Fruit fly (Drosophila melanogaster): ENCODE measurements around the gene wake.

Gene wake

dm6 chr3R:22668622-22669021, 29.0 kb downstream of the wake start (continued):
- peak; percentile 5 for TF ChIP-seq CG15269 (tag; optimal IDR thresholded peaks at IDR 0.05)
- peak; percentile 1; the same call in 1 of the 2 replicates for TF ChIP-seq Ravus (GFP tag; IDR thresholded peaks at IDR 0.05)
- TF ChIP-seq Hsf (GFP tag; optimal IDR thresholded peaks at IDR 0.05) = no peak
- no peak for TF ChIP-seq CG11723 (GFP tag; optimal IDR thresholded peaks at IDR 0.05)
- TF ChIP-seq pb (GFP tag; optimal IDR thresholded peaks at IDR 0.05) = no peak
- TF ChIP-seq cad (GFP tag; optimal IDR thresholded peaks at IDR 0.05) = no peak
- TF ChIP-seq tin (GFP tag; optimal IDR thresholded peaks at IDR 0.05) = no peak
- TF ChIP-seq pros (GFP tag; optimal IDR thresholded peaks at IDR 0.05) = no peak
- no peak for TF ChIP-seq Lim3 (GFP tag; IDR thresholded peaks at IDR 0.05)
- no peak for TF ChIP-seq CG3995 (GFP tag; optimal IDR thresholded peaks at IDR 0.05)
- peak; percentile 29; the same call in 1 of the 3 replicates for TF ChIP-seq B-H1 (GFP tag; IDR thresholded peaks at IDR 0.05)
- TF ChIP-seq CG17912 (GFP tag; optimal IDR thresholded peaks at IDR 0.05) = no peak
- no peak for TF ChIP-seq CG4820 (GFP tag; optimal IDR thresholded peaks at IDR 0.05)
- TF ChIP-seq zen2 (GFP tag; IDR thresholded peaks at IDR 0.05; ENCODE audit: partially characterized antibody) = no peak
- no peak for TF ChIP-seq CG7745 (tag; optimal IDR thresholded peaks at IDR 0.05)
- TF ChIP-seq Taf1 (GFP tag; IDR thresholded peaks at IDR 0.05) = no peak
- no peak for TF ChIP-seq cg (GFP tag; optimal IDR thresholded peaks at IDR 0.05)
- TF ChIP-seq exex (tag; optimal IDR thresholded peaks at IDR 0.05) = no peak
- TF ChIP-seq CG9797 (GFP tag; optimal IDR thresholded peaks at IDR 0.05) = no peak
- TF ChIP-seq CG17568 (GFP tag; optimal IDR thresholded peaks at IDR 0.05) = no peak
- no peak for TF ChIP-seq tll (GFP tag; optimal IDR thresholded peaks at IDR 0.05)
- TF ChIP-seq CG3838 (GFP tag; optimal IDR thresholded peaks at IDR 0.05) = no peak
- TF ChIP-seq Hmr (GFP tag; optimal IDR thresholded peaks at IDR 0.05) = no peak
- TF ChIP-seq CG11695 (GFP tag; IDR thresholded peaks at IDR 0.05) = peak; percentile 38; the same call in 1 of the 3 replicates
- TF ChIP-seq Mes4 (GFP tag; optimal IDR thresholded peaks at IDR 0.05) = no peak
- TF ChIP-seq phol (tag; optimal IDR thresholded peaks at IDR 0.05) = peak; percentile 6
- no peak for TF ChIP-seq klu (GFP tag; IDR thresholded peaks at IDR 0.05)
- TF ChIP-seq Hand (GFP tag; optimal IDR thresholded peaks at IDR 0.05) = no peak
- TF ChIP-seq schlank (tag; optimal IDR thresholded peaks at IDR 0.05) = no peak
- no peak for TF ChIP-seq HLH4C (GFP tag; IDR thresholded peaks at IDR 0.05; ENCODE audit: partially characterized antibody)
- no peak for TF ChIP-seq disco-r (GFP tag; optimal IDR thresholded peaks at IDR 0.05)
- no peak for TF ChIP-seq ken (GFP tag; IDR thresholded peaks at IDR 0.05)
- no peak for TF ChIP-seq mld (GFP tag; IDR thresholded peaks at IDR 0.05; ENCODE audit: partially characterized antibody)
- no peak for TF ChIP-seq CG15601 (tag; optimal IDR thresholded peaks at IDR 0.05)
- TF ChIP-seq CG9817 (tag; optimal IDR thresholded peaks at IDR 0.05) = no peak
- peak; percentile 32 for TF ChIP-seq CG11504 (tag; optimal IDR thresholded peaks at IDR 0.05)
- TF ChIP-seq CG32532 (GFP tag; IDR thresholded peaks at IDR 0.05) = no peak; the same call in 1 of the 2 replicates
- no peak for TF ChIP-seq gce (GFP tag; IDR thresholded peaks at IDR 0.05)
- no peak for TF ChIP-seq CG12104 (GFP tag; optimal IDR thresholded peaks at IDR 0.05)
- TF ChIP-seq jing (GFP tag; optimal IDR thresholded peaks at IDR 0.05) = no peak
- no peak for TF ChIP-seq CG2678 (tag; optimal IDR thresholded peaks at IDR 0.05)
- no peak for TF ChIP-seq cas (GFP tag; IDR thresholded peaks at IDR 0.05)
- TF ChIP-seq CG31388 (GFP tag; optimal IDR thresholded peaks at IDR 0.05) = no peak
- TF ChIP-seq nau (GFP tag; optimal IDR thresholded peaks at IDR 0.05) = no peak
- TF ChIP-seq CoRest (tag; optimal IDR thresholded peaks at IDR 0.05) = peak; percentile 23
- 0 out of 3 replicates have a peak, but pooled peaks have one; percentile 22 for TF ChIP-seq CG17361 (GFP tag; IDR thresholded peaks at IDR 0.05)
- TF ChIP-seq CG7928 (GFP tag; optimal IDR thresholded peaks at IDR 0.05) = no peak
- TF ChIP-seq ranshi (GFP tag; IDR thresholded peaks at IDR 0.05) = peak; percentile 42; the same call in 1 of the 2 replicates
- TF ChIP-seq CG14050 (GFP tag; IDR thresholded peaks at IDR 0.05) = peak; percentile 33; the same call in 1 of the 3 replicates
- TF ChIP-seq lmd (GFP tag; IDR thresholded peaks at IDR 0.05) = peak; percentile 25; the same call in 1 of the 2 replicates
- TF ChIP-seq az2 (GFP tag; optimal IDR thresholded peaks at IDR 0.05) = peak; percentile 32
